Fruit fly (Drosophila melanogaster): ENCODE results near the gene RhoGAP15B.

The RhoGAP15B gene

dm6 chrX:16936689-16937088 is 6.4 kb upstream of the RhoGAP15B start (continued):
- TF ChIP-seq HLH54F (GFP tag; optimal IDR thresholded peaks at IDR 0.05) (no peak), sim (GFP tag; IDR thresholded peaks at IDR 0.05) (no peak), CG5180 (GFP tag; optimal IDR thresholded peaks at IDR 0.05) (no peak), Dref (GFP tag; IDR thresholded peaks at IDR 0.05) (peak; percentile 57), Nf-YA (GFP tag; IDR thresholded peaks at IDR 0.05) (no peak), CG14860 (GFP tag; IDR thresholded peaks at IDR 0.05; ENCODE audit: partially characterized antibody) (peak; percentile 58; the same call in 2 of the 3 replicates), bbx (GFP tag; IDR thresholded peaks at IDR 0.05; ENCODE audit: partially characterized antibody) (peak; percentile 55), peb (GFP tag; IDR thresholded peaks at IDR 0.05) (no peak), Ravus (GFP tag; IDR thresholded peaks at IDR 0.05) (no peak), zen2 (GFP tag; IDR thresholded peaks at IDR 0.05; ENCODE audit: partially characterized antibody) (no peak), CG13287 (GFP tag; IDR thresholded peaks at IDR 0.05; ENCODE audit: partially characterized antibody) (peak; percentile 51), Dll (GFP tag; IDR thresholded peaks at IDR 0.05; ENCODE audit: partially characterized antibody) (peak; percentile 69), HLH4C (GFP tag; IDR thresholded peaks at IDR 0.05; ENCODE audit: partially characterized antibody) (peak; percentile 64), CG12299 (tag; optimal IDR thresholded peaks at IDR 0.05) (no peak), BEAF-32 (GFP tag; optimal IDR thresholded peaks at IDR 0.05) (peak; percentile 52), CG6791 (GFP tag; IDR thresholded peaks at IDR 0.05; ENCODE audit: partially characterized antibody) (peak; percentile 44; the same call in 1 of the 3 replicates), ara (GFP tag; IDR thresholded peaks at IDR 0.05) (no peak), CG2116 (GFP tag; optimal IDR thresholded peaks at IDR 0.05) (peak; percentile 2)

DNA sequence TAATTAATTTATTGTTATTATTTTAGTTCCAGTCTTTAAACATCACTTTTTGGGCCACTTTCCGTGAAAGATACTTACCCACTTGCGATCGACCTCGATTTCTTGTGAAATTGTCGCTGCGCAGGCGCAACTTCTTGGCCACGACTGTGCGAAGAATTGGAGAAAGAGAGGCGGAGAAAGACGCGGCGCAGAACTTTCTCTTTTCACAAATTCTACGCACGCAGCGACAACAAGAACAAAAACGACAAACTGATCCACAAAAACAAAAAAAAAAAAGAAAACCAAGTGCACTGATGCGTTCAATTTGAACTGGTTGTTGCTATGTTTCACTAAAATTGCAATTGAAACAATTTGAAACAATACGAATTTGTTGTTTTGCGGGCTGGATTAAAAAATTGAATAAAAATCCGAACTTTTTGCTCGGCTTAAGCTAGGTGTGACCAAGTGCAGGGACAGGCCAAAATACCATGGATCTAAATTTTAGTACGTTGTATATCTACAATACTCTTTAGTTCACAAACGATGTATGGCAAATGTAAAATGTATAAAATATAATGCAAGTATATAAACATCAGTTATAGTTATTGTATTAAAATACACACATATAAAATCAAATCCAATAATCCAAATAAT is 2.5 kb upstream of the RhoGAP15B start, which contains the start of gene wus:
TSS of gene wus (minus strand) at position 448 of the 633 bp plus-strand sequence.
- TF ChIP-seq Dp (GFP tag; optimal IDR thresholded peaks at IDR 0.05) (peak; percentile 59), MBD-R2 (GFP tag; IDR thresholded peaks at IDR 0.05) (peak; percentile 17; the same call in 1 of the 2 replicates), CG6654 (GFP tag; optimal IDR thresholded peaks at IDR 0.05) (no peak), Myb (GFP tag; optimal IDR thresholded peaks at IDR 0.05) (no peak), CG12659 (GFP tag; optimal IDR thresholded peaks at IDR 0.05) (peak; percentile 28), CG30403 (GFP tag; optimal IDR thresholded peaks at IDR 0.05) (no peak), HmgZ (tag; optimal IDR thresholded peaks at IDR 0.05) (no peak), Ada2b (GFP tag; IDR thresholded peaks at IDR 0.05) (no peak), CG9727 (GFP tag; optimal IDR thresholded peaks at IDR 0.05) (no peak), CG15514 (GFP tag; optimal IDR thresholded peaks at IDR 0.05) (peak; percentile 74), Deaf1 (tag; optimal IDR thresholded peaks at IDR 0.05) (peak; percentile 24), gfzf (GFP tag; optimal IDR thresholded peaks at IDR 0.05) (peak; percentile 71), lov (optimal IDR thresholded peaks at IDR 0.05) (no peak), lov (GFP tag; IDR thresholded peaks at IDR 0.05) (no peak), CG15073 (GFP tag; optimal IDR thresholded peaks at IDR 0.05) (peak; percentile 77), kni (GFP tag; optimal IDR thresholded peaks at IDR 0.05) (peak; percentile 17), her (GFP tag; optimal IDR thresholded peaks at IDR 0.05) (no peak), CG5180 (GFP tag; optimal IDR thresholded peaks at IDR 0.05) (no peak), maf-S (GFP tag; optimal IDR thresholded peaks at IDR 0.05) (no peak), amos (GFP tag; IDR thresholded peaks at IDR 0.05; ENCODE audit: partially characterized antibody) (peak; percentile 28; the same call in 1 of the 2 replicates), Blimp-1 (GFP tag; optimal IDR thresholded peaks at IDR 0.05) (peak; percentile 88), CG18262 (tag; optimal IDR thresholded peaks at IDR 0.05) (no peak), CG1603 (tag; optimal IDR thresholded peaks at IDR 0.05) (peak; percentile 22), CG15269 (tag; optimal IDR thresholded peaks at IDR 0.05) (no peak), CG30020 (tag; optimal IDR thresholded peaks at IDR 0.05) (no peak), fd102C (GFP tag; optimal IDR thresholded peaks at IDR 0.05) (no peak), nerfin-2 (GFP tag; IDR thresholded peaks at IDR 0.05; ENCODE audit: partially characterized antibody) (no peak), D (optimal IDR thresholded peaks at IDR 0.05) (no peak), D (GFP tag; optimal IDR thresholded peaks at IDR 0.05) (no peak), CG10654 (GFP tag; optimal IDR thresholded peaks at IDR 0.05) (no peak), sens (GFP tag) (peak; percentile 50), salm (tag; optimal IDR thresholded peaks at IDR 0.05) (no peak)

All from whole organism, embryonic.